Worm (Caenorhabditis elegans) whole organism, L1 larva: ENCODE measurements around the gene R10E8.2.

Experiments used
- C04F5.9 ChIP-seq: sonication (generic microtip); optimal IDR thresholded peaks from 2 replicates; lab custom pipeline; 2016; ENCODE audit warnings: missing genetic modification characterization, missing compliant biosample characterization
- F16B12.6 ChIP-seq: fragments of 150-350 bp; optimal IDR thresholded peaks from 2 replicates; lab custom pipeline; 2014; ENCODE audit warnings: missing biosample characterization, missing genetic modification characterization
- alr-1 ChIP-seq: fragments of 200-800 bp; sonication (Bioruptor generic); optimal IDR thresholded peaks from 2 replicates; lab custom pipeline; 2018; ENCODE audit warnings: borderline replicate concordance, mild to moderate bottlenecking, missing genetic modification characterization, missing compliant biosample characterization
- ceh-8 ChIP-seq: fragments of 200-800 bp; sonication (Bioruptor generic); optimal IDR thresholded peaks from 2 replicates; lab custom pipeline; 2018; ENCODE audit warnings: mild to moderate bottlenecking, missing genetic modification characterization, moderate library complexity, missing compliant biosample characterization
- ceh-88 ChIP-seq: fragments of 200-800 bp; sonication (Bioruptor generic); IDR thresholded peaks from 2 replicates; pipeline ENCODE4 v1.3.6; 2022; ENCODE audit warnings: missing genetic modification characterization, missing compliant biosample characterization
- ces-1 ChIP-seq: fragments of 150-350 bp; optimal IDR thresholded peaks from 2 replicates; lab custom pipeline; 2014; ENCODE audit warnings: missing biosample characterization, missing genetic modification reagents, missing genetic modification characterization
- dpl-1 ChIP-seq, 3 experiments: fragments of 150-350 bp in 2 of 3; sonication (generic microtip) in 1 of 3; optimal IDR thresholded peaks; 2 replicates each; lab custom pipeline; 2014 to 2017; ENCODE audit warnings: missing biosample characterization in 3 of 3, missing genetic modification characterization in 3 of 3, missing genetic modification reagents in 3 of 3
- dsc-1 ChIP-seq: sonication (generic microtip); optimal IDR thresholded peaks from 2 replicates; lab custom pipeline; 2016; ENCODE audit warnings: mild to moderate bottlenecking, missing genetic modification characterization, missing compliant biosample characterization
- efl-1 ChIP-seq, 4 experiments: fragments of 150-350 bp; optimal IDR thresholded peaks in 3 of 4; peaks in 1 of 4; 1 replicate in 1 of 4; 2 replicates in 3 of 4; lab custom pipeline; 2014; ENCODE audit warnings: missing biosample characterization in 2 of 4, missing genetic modification characterization in 2 of 4, missing genetic modification reagents in 2 of 4
- egl-27 ChIP-seq, 2 experiments: fragments of 150-350 bp in 1 of 2; sonication (generic microtip); optimal IDR thresholded peaks; 3 replicates each; lab custom pipeline; 2017 to 2018; ENCODE audit warnings: missing biosample characterization in 2 of 2, missing genetic modification characterization in 2 of 2, missing genetic modification reagents in 2 of 2
- elt-2 ChIP-seq: sonication (generic microtip); optimal IDR thresholded peaks from 2 replicates; lab custom pipeline; 2016; ENCODE audit warnings: missing genetic modification characterization, mild to moderate bottlenecking, inconsistent platforms, missing compliant biosample characterization, missing genetic modification reagents
- elt-3 ChIP-seq, 6 experiments: fragments of 150-350 bp in 1 of 6; sonication (generic microtip); optimal IDR thresholded peaks; 2 replicates each; lab custom pipeline; 2017 to 2018; ENCODE audit warnings: missing biosample characterization in 6 of 6, missing genetic modification characterization in 6 of 6, inconsistent platforms in 1 of 6
- fkh-10 ChIP-seq: sonication (generic microtip); optimal IDR thresholded peaks from 2 replicates; lab custom pipeline; 2017; ENCODE audit warnings: missing biosample characterization, missing genetic modification reagents, missing genetic modification characterization
- fos-1 ChIP-seq: fragments of 150-350 bp; optimal IDR thresholded peaks from 2 replicates; lab custom pipeline; 2014; ENCODE audit warnings: missing biosample characterization, missing genetic modification characterization
- hlh-17 ChIP-seq: fragments of 200-800 bp; sonication (Bioruptor generic); optimal IDR thresholded peaks from 2 replicates; lab custom pipeline; 2018; ENCODE audit warnings: missing genetic modification characterization, mild to moderate bottlenecking, missing compliant biosample characterization, moderate library complexity, borderline replicate concordance
- hpl-2 ChIP-seq: fragments of 150-350 bp; optimal IDR thresholded peaks from 2 replicates; lab custom pipeline; 2014; ENCODE audit warnings: missing biosample characterization, missing genetic modification reagents, missing genetic modification characterization
- isw-1 ChIP-seq: fragments of 200-800 bp; sonication (Bioruptor generic); IDR thresholded peaks from 2 replicates; pipeline ENCODE4 v1.3.6; 2022; ENCODE audit warnings: missing genetic modification characterization, missing compliant biosample characterization
- lin-35 ChIP-seq, 2 experiments: fragments of 150-350 bp; optimal IDR thresholded peaks; 2 replicates each; lab custom pipeline; 2014; ENCODE audit warnings: missing biosample characterization in 2 of 2, missing genetic modification characterization in 2 of 2, missing genetic modification reagents in 2 of 2
- lir-3 ChIP-seq: sonication (generic microtip); optimal IDR thresholded peaks from 2 replicates; lab custom pipeline; 2016; ENCODE audit warnings: mild to moderate bottlenecking, missing genetic modification characterization, moderate library complexity, missing compliant biosample characterization; ENCODE audit not compliant: poor library complexity
- lsy-2 ChIP-seq, 2 experiments: fragments of 150-350 bp; optimal IDR thresholded peaks; 2 replicates each; lab custom pipeline; 2014; ENCODE audit warnings: missing biosample characterization in 2 of 2, missing genetic modification characterization in 2 of 2
- mab-9 ChIP-seq: fragments of 200-800 bp; sonication (Bioruptor generic); IDR thresholded peaks from 2 replicates; pipeline ENCODE4 v1.3.6; 2022; ENCODE audit warnings: missing genetic modification reagents, missing genetic modification characterization, missing compliant biosample characterization
- mdl-1 ChIP-seq, 2 experiments: fragments of 150-350 bp; optimal IDR thresholded peaks; 2 replicates each; lab custom pipeline; 2014 to 2017; ENCODE audit warnings: missing biosample characterization in 2 of 2, missing genetic modification characterization in 2 of 2, inconsistent platforms in 1 of 2
- mef-2 ChIP-seq: fragments of 150-350 bp; optimal IDR thresholded peaks from 2 replicates; lab custom pipeline; 2014; ENCODE audit warnings: missing biosample characterization, missing genetic modification characterization
- mep-1 ChIP-seq: fragments of 150-350 bp; optimal IDR thresholded peaks from 2 replicates; lab custom pipeline; 2014; ENCODE audit warnings: missing biosample characterization, missing genetic modification characterization
- nhr-71 ChIP-seq: sonication (generic microtip); optimal IDR thresholded peaks from 2 replicates; lab custom pipeline; 2016; ENCODE audit warnings: mild to moderate bottlenecking, missing genetic modification characterization, moderate library complexity, missing compliant biosample characterization
- nhr-76 ChIP-seq: sonication (generic microtip); optimal IDR thresholded peaks from 2 replicates; lab custom pipeline; 2017; ENCODE audit warnings: missing biosample characterization, missing genetic modification characterization
- pag-3 ChIP-seq: sonication (generic microtip); optimal IDR thresholded peaks from 2 replicates; lab custom pipeline; 2017; ENCODE audit warnings: missing genetic modification characterization, mild to moderate bottlenecking, missing compliant biosample characterization, antibody characterized with exemption, borderline replicate concordance; ENCODE audit not compliant: insufficient read depth
- pax-3 ChIP-seq: fragments of 200-800 bp; sonication (Bioruptor generic); optimal IDR thresholded peaks from 2 replicates; lab custom pipeline; 2018; ENCODE audit warnings: mild to moderate bottlenecking, missing genetic modification characterization, moderate library complexity, missing compliant biosample characterization
- snu-23 ChIP-seq: sonication (generic microtip); optimal IDR thresholded peaks from 2 replicates; lab custom pipeline; 2016; ENCODE audit warnings: missing genetic modification characterization, missing compliant biosample characterization
- sox-4 ChIP-seq: sonication (generic microtip); optimal IDR thresholded peaks from 2 replicates; lab custom pipeline; 2016; ENCODE audit warnings: missing genetic modification characterization, missing compliant biosample characterization
- unc-130 ChIP-seq: fragments of 150-350 bp; optimal IDR thresholded peaks from 2 replicates; lab custom pipeline; 2017; ENCODE audit warnings: missing biosample characterization, missing genetic modification characterization, inconsistent platforms
- unc-98 ChIP-seq: fragments of 200-800 bp; sonication (Bioruptor generic); IDR thresholded peaks from 2 replicates; pipeline ENCODE4 v1.3.6; 2022; ENCODE audit warnings: missing genetic modification characterization, missing compliant biosample characterization
- xbp-1 ChIP-seq: sonication (generic microtip); optimal IDR thresholded peaks from 2 replicates; lab custom pipeline; 2016; ENCODE audit warnings: missing genetic modification characterization, missing compliant biosample characterization
- zag-1 ChIP-seq: fragments of 150-350 bp; optimal IDR thresholded peaks from 2 replicates; lab custom pipeline; 2014; ENCODE audit warnings: missing biosample characterization, missing genetic modification characterization
- ztf-4 ChIP-seq: fragments of 150-350 bp; optimal IDR thresholded peaks from 2 replicates; lab custom pipeline; 2014; ENCODE audit warnings: missing biosample characterization, missing genetic modification characterization

R10E8.2 gene

DNA sequence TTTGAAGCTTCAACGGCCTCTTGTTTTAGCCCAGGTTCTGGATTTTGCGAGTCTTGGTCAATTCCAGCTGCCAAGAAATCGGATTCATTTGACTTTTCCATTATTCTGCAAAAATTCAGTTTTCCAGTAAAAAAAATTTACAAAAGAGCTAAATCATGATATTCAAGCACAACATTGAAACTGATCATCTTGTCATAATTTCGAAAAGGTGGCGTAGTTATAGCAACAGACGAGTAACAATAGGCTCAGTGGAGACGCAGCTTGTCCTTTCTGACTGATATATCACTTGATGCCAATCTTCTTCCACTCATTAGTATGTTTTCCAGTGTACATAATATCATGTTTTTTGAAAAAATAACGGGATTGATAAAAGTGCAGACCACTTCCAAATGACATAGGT is 15.2 kb downstream of the R10E8.2 start, which contains the start of gene fbxa-213:
TSS of gene fbxa-213 (minus strand) at position 101 of the 400 bp plus-strand sequence.
- TF ChIP-seq snu-23 (GFP tag; lab: Kevin White, UChicago) (no peak), mep-1 (tag; lab: Kevin White, UChicago) (no peak), F16B12.6 (tag; lab: Kevin White, UChicago) (no peak), xbp-1 (tag; lab: Kevin White, UChicago) (no peak), alr-1 (no peak), ceh-88 (GFP tag; lab: Robert Waterston, UW) (no peak), C04F5.9 (tag; lab: Kevin White, UChicago) (no peak), fos-1 (tag; lab: Kevin White, UChicago) (no peak), hlh-17 (no peak), ceh-8 (GFP tag; lab: Kevin White, UChicago) (no peak), zag-1 (no peak), egl-27 (tag; optimal IDR thresholded peaks at IDR 0.05; lab: Kevin White, UChicago) (no peak), mdl-1 (tag; optimal IDR thresholded peaks at IDR 0.05; lab: Kevin White, UChicago) (no peak), dpl-1 (GFP tag; optimal IDR thresholded peaks at IDR 0.05; lab: Kevin White, UChicago) (no peak), unc-130 (no peak), ztf-4 (tag; lab: Kevin White, UChicago) (no peak), ces-1 (GFP tag; lab: Kevin White, UChicago) (no peak), lsy-2 (tag; optimal IDR thresholded peaks at IDR 0.05; lab: Kevin White, UChicago) (no peak)

DNA sequence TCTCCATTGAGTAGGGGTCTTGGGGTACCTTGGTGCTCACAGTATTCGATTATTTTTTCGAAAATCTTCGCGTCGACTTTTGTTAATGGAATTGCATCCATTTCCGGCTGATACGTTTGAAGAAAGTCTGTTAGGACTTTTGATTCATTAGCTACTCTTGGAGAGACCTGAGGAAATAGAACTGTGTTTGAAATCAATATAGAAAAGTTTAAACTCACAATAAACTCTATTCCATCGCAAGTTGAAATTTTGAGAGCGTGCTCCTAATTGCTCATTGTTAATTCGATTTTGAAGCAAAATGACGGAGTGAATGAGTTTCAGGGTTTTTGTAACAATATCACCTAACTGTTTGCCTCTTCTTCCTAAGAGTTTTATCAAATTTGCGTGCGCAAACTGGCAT is 16.3 kb downstream of the R10E8.2 start, which contains the start of gene skr-6:
TSS of gene skr-6 (minus strand) at position 101 of the 400 bp plus-strand sequence.
- no peak for TF ChIP-seq dsc-1 (tag; lab: Kevin White, UChicago)
- no peak for TF ChIP-seq pax-3 (tag; lab: Kevin White, UChicago)
- no peak for TF ChIP-seq elt-2
- TF ChIP-seq nhr-71 (tag; lab: Kevin White, UChicago) = no peak
- TF ChIP-seq ceh-8 (GFP tag; lab: Kevin White, UChicago) = no peak
- no peak for TF ChIP-seq isw-1 (GFP tag; lab: Robert Waterston, UW)
- no peak for TF ChIP-seq sox-4 (tag; lab: Kevin White, UChicago)
- TF ChIP-seq lsy-2 (tag; optimal IDR thresholded peaks at IDR 0.05; lab: Kevin White, UChicago) = no peak
- TF ChIP-seq fkh-10 = no peak
- no peak for TF ChIP-seq ceh-88 (GFP tag; lab: Robert Waterston, UW)
- TF ChIP-seq hpl-2 = no peak
- no peak for TF ChIP-seq pag-3 (tag; lab: Kevin White, UChicago)
- no peak for TF ChIP-seq mef-2 (tag; lab: Kevin White, UChicago)
- no peak for TF ChIP-seq mab-9 (GFP tag; lab: Robert Waterston, UW)
- no peak for TF ChIP-seq ces-1 (GFP tag; lab: Kevin White, UChicago)
- TF ChIP-seq alr-1 = no peak
- no peak for TF ChIP-seq unc-98
- TF ChIP-seq nhr-76 = no peak
- no peak for TF ChIP-seq lir-3 (tag; lab: Kevin White, UChicago)
- TF ChIP-seq dpl-1 (GFP tag; optimal IDR thresholded peaks at IDR 0.05; lab: Kevin White, UChicago) = no peak

DNA sequence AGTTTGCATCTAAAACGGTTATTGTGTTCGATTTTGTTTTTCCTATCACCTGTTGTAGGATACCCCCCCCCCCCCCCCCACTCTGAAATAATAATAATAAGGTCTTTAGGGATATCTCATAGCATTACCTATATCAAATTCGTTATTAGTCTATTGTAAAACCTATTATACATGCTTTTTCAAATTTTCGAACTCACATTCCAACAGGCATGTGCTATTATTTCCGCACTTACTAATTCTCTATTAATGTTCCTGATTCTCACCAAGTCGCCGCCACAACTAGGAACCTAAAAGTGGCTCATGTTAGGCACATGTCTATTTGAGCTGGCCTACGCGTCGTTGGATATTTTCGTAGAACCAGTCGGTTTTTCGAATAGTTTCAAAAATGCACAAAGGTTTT is 16.8 kb downstream of the R10E8.2 start, which contains the start of gene Y37H2C.4:
TSS of gene Y37H2C.4 (plus strand) at position 301 of the 400 bp plus-strand sequence.
- TF ChIP-seq dsc-1 (tag; lab: Kevin White, UChicago) (no peak), efl-1 (optimal IDR thresholded peaks at IDR 0.05; lab: Kevin White, UChicago) (no peak), efl-1 (GFP tag; optimal IDR thresholded peaks at IDR 0.05 in 1 of 2; lab: Kevin White, UChicago) (no peak), lin-35 (GFP tag; optimal IDR thresholded peaks at IDR 0.05; lab: Kevin White, UChicago) (no peak), nhr-76 (no peak)
- TF ChIP-seq, all 84 proteins: peak for 0

DNA sequence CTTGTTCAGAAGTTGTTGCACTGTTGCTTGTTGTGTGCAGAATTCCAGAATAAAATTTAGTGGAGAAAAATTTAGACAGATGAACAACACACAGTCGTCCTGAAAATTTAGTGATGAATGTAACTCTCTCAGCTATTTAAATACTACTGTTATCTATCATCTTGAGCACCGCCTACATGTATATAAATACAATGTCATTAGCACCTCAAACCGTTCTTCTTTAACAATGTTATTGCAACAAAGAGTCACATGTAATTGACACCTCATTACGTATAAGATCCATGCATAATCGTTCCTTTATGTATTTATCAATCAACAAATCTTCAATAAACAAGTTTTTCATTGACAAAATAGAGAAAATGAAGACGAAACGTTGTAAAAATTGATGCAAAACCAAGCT is 27.2 kb downstream of the R10E8.2 start, which contains the start of gene Y51A2A.16:
TSS of gene Y51A2A.16 (minus strand) at position 101 of the 400 bp plus-strand sequence.
- no peak for TF ChIP-seq elt-3 (tag; optimal IDR thresholded peaks at IDR 0.05; lab: Kevin White, UChicago)
- TF ChIP-seq mef-2 (tag; lab: Kevin White, UChicago) = no peak
- no peak for TF ChIP-seq alr-1
